Fruit fly (Drosophila melanogaster): ENCODE data around the gene Mpp6.

- TF ChIP-seq CG14710 (tag; optimal IDR thresholded peaks at IDR 0.05): no peak
- no peak for TF ChIP-seq pb (GFP tag; optimal IDR thresholded peaks at IDR 0.05)
- TF ChIP-seq CG14965 (GFP tag; optimal IDR thresholded peaks at IDR 0.05; ENCODE audit: borderline replicate concordance): no peak
- no peak for TF ChIP-seq D19A (tag; optimal IDR thresholded peaks at IDR 0.05)
Observed at dm6 chr2L:21189273-21189781, 33.2 kb downstream of the Mpp6 start.
